Fruit fly (Drosophila melanogaster) Kc167 (cell line): ENCODE results near the gene Pfdn6.

Experiments used
- h ChIP-seq: fragments of >200 bp; optimal IDR thresholded peaks from 3 replicates; lab custom pipeline; 2018; ENCODE audit warnings: missing external identifiers
- insv ChIP-seq: fragments of >200 bp; optimal IDR thresholded peaks from 3 replicates; lab custom pipeline; 2018; ENCODE audit warnings: missing external identifiers
- ttk ChIP-seq: sonication (Bioruptor generic); optimal IDR thresholded peaks from 2 replicates; lab custom pipeline; 2017; ENCODE audit warnings: missing external identifiers

DNA sequence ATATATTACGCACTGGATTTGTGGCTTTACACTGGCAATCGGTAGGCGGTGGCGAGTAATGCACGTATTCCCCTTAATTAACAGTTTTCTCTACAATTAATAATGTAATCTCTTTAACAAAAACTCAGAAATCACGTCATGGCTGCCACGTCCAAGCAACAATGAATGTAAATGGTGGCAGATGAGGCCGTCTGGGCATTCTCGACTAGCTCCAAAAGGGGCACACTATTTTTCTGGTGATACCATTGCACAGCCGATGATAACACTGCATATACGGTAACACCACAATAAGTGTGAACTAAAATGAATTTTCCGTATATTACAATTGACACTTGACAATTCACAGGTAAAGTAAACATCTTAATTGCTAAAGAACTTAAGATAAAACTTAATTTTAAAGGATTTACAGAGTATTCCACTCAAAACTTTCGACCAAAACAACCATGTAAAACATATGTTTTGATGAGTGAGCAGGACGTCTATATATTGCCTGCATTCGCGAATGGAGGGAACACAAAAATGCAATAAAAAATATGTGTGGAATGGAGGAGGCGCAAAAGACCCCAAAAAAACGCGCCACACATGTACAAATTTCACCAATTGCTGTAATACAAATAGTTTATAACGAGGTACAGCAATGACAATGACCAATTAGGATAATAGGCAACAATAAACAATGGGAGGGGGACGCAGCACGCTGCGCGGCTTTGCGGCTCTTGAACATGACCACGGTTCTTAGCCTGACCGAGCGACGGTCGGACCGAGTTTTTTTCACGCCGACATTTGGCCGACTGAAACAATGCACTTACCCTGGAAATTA lies 14.0 kb upstream of the Pfdn6 start:
- TF ChIP-seq ttk (lab: Kevin White, UChicago) (no peak), insv (lab: Kevin White, UChicago) (no peak), h (lab: Kevin White, UChicago) (no peak)
